Worm (Caenorhabditis elegans): Measurements from ENCODE around the gene skr-13.

The skr-13 gene

DNA sequence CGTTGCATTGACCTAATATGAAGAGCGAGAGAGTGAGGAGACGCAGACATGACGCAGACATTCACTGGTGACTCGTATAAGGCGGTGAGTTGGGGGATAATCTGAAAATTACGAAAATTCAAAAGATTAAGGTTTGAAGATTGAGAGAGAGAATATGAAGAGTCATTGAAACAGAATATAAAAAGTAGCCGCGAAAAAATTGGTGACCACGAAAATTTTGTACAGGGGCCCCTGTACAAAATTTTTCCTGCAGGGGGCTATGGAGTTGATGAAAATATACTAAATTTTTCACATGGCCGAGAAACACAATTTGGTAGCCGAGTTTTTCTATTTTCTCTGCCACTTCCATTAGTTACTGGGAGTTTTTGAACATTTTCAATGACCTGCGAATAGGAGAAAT, 44.3 kb upstream of the skr-13 start, which contains the start of gene cnnm-1:
cnnm-1 (minus strand) TSS at position 101 of the 400 bp plus-strand sequence.
- no peak for TF ChIP-seq nhr-11 (tag; optimal IDR thresholded peaks at IDR 0.05)
- TF ChIP-seq madf-5 (GFP tag; IDR thresholded peaks at IDR 0.05): no peak
- TF ChIP-seq saeg-2 (GFP tag; IDR thresholded peaks at IDR 0.05): no peak
- no peak for TF ChIP-seq T26A8.4 (GFP tag; IDR thresholded peaks at IDR 0.05)
- TF ChIP-seq zfp-2 (tag; optimal IDR thresholded peaks at IDR 0.05): no peak
- no peak for TF ChIP-seq vab-7 (GFP tag; IDR thresholded peaks at IDR 0.05)
- no peak for TF ChIP-seq gei-8 (GFP tag; optimal IDR thresholded peaks at IDR 0.05)
- TF ChIP-seq lim-7 (GFP tag; IDR thresholded peaks at IDR 0.05): no peak
- no peak for TF ChIP-seq lin-15B (tag; optimal IDR thresholded peaks at IDR 0.05)
- no peak for TF ChIP-seq unc-39 (tag; optimal IDR thresholded peaks at IDR 0.05)
- no peak for TF ChIP-seq lin-13 (GFP tag; optimal IDR thresholded peaks at IDR 0.05)
- TF ChIP-seq tag-97 (GFP tag; IDR thresholded peaks at IDR 0.05): no peak
- no peak for TF ChIP-seq zfp-3 (GFP tag; conservative IDR thresholded peaks at IDR 0.05)
- TF ChIP-seq daf-12 (tag; optimal IDR thresholded peaks at IDR 0.05): no peak
- no peak for TF ChIP-seq R02D3.7 (tag; optimal IDR thresholded peaks at IDR 0.05)
- no peak for TF ChIP-seq ctbp-1 (GFP tag; IDR thresholded peaks at IDR 0.05)
- no peak for TF ChIP-seq ama-1 (optimal IDR thresholded peaks at IDR 0.05)
- TF ChIP-seq nhr-6 (tag; optimal IDR thresholded peaks at IDR 0.05): no peak
- TF ChIP-seq zag-1 (tag; optimal IDR thresholded peaks at IDR 0.05): no peak

DNA sequence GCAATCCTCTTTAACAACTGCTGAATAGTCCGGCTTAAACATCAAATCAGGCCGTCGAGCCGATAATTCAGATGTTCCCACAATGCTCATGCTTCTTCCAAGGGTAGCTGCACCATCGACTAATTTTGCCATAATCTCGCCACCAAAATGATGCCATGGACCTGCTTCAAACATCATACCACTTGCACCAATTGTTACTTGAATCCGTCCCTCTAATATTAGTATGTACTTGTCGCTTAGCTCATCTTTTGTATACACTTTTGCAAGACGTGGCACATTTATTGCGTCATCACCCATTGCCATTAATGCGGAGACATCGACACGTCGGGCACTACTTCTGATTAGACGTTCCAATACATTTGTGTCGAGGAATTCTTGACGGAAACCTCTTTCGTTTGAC, 37.3 kb upstream of the skr-13 start:
- TF ChIP-seq ztf-7 (tag; optimal IDR thresholded peaks at IDR 0.05) (no peak), unc-62 (GFP tag; optimal IDR thresholded peaks at IDR 0.05 in 1 of 2) (no peak), unc-62 (tag; optimal IDR thresholded peaks at IDR 0.05) (no peak), daf-12 (tag; optimal IDR thresholded peaks at IDR 0.05) (no peak), aha-1 (tag) (peak; percentile 71), lim-7 (GFP tag; IDR thresholded peaks at IDR 0.05) (no peak), dmd-8 (GFP tag; IDR thresholded peaks at IDR 0.05) (no peak), pha-4 (GFP tag; IDR thresholded peaks at IDR 0.05) (no peak), pha-4 (tag; optimal IDR thresholded peaks at IDR 0.05) (no peak), mes-2 (tag; optimal IDR thresholded peaks at IDR 0.05; ENCODE audit: poor library complexity, severe bottlenecking) (no peak), lin-13 (GFP tag; optimal IDR thresholded peaks at IDR 0.05) (no peak)

DNA sequence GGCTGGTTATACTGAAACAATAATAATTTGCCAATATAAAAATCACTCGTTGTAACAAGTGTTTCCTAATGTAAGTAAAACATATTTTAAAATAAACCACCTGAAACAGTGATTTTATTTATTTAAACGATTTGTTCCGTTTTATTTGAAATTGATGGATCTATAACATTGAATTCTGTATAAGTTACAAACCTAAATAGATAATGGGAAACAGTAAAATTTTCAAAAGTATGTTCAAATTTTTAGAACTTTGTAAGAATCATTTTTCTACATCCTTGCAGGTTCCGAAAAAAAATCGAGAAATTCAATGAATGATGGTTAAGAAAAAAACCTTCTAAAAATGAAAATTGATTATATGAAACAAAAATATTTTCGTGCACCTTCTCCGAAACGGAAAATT, 31.1 kb upstream of the skr-13 start:
- TF ChIP-seq aly-2 (tag; optimal IDR thresholded peaks at IDR 0.05): no peak
- TF ChIP-seq lin-38 (GFP tag; IDR thresholded peaks at IDR 0.05): no peak

DNA sequence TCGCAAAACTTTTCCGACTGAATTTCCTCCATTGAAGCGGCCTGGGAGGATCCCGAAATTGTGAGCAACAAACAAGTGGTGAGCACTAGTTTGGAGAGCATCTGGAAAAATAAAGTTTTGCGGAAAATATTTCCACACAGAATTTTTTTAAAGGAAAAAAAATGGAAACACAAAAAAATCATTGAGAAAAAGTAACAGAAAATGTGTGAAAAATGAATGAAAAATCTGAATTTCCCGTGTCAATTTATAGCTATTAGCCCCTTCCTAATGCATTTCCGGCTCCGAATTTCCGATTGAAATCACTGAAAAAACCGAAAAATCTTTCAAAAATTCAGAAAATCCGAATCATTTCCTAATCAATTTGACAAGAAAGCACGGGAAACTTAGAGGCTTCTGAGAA, 29.4 kb upstream of the skr-13 start, which contains the start of gene flp-17:
flp-17 (minus strand) TSS at position 101 of the 400 bp plus-strand sequence.
- TF ChIP-seq daf-12 (tag; optimal IDR thresholded peaks at IDR 0.05) (no peak), cey-2 (tag; optimal IDR thresholded peaks at IDR 0.05; ENCODE audit: borderline replicate concordance, insufficient read depth) (no peak), dmd-9 (GFP tag; IDR thresholded peaks at IDR 0.05) (no peak), ctbp-1 (GFP tag; IDR thresholded peaks at IDR 0.05) (no peak)

DNA sequence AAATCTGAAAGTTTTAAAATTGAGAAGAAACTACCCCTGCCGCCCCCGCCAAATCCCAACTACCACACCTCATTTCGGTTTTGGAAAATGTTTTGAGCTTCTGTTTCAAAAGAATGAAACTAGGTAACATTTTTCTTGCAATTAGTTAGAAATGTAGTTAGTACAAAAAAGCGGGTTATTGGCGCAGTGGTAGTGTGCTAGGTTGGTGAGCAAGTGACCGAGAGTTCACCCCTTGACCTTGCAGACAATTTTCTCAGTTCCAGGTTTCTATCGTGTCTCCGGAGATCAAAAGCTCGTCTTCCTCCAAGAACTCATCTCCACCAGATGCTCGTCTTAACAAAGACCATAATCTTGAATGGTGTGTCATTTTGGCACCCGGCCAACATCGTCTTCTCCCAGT, 26.8 kb upstream of the skr-13 start:
- TF ChIP-seq ces-1 (GFP tag; optimal IDR thresholded peaks at IDR 0.05): no peak
- peak; percentile 63 for TF ChIP-seq snpc-1.2 (GFP tag; IDR thresholded peaks at IDR 0.05)
- TF ChIP-seq Y48G9A.11 (GFP tag; IDR thresholded peaks at IDR 0.05): no peak
- TF ChIP-seq snpc-4 (tag; optimal IDR thresholded peaks at IDR 0.05): no peak
- no peak for TF ChIP-seq nhr-111 (GFP tag; optimal IDR thresholded peaks at IDR 0.05)
- no peak for TF ChIP-seq pqm-1 (tag; optimal IDR thresholded peaks at IDR 0.05)
- peak; percentile 26; the same call in 1 of the 2 replicates for TF ChIP-seq php-3 (GFP tag; IDR thresholded peaks at IDR 0.05)
